Worm (Caenorhabditis elegans) whole organism, mixed stage, embryonic: Measurements from ENCODE around the gene C29F5.1.

Experiments used
- bed-3 ChIP-seq: fragments of 200-800 bp; sonication (Bioruptor generic); optimal IDR thresholded peaks from 3 replicates; lab custom pipeline; 2018; ENCODE audit warnings: mild to moderate bottlenecking, missing genetic modification characterization, moderate library complexity, missing compliant biosample characterization
- blmp-1 ChIP-seq: fragments of 150-350 bp; optimal IDR thresholded peaks from 2 replicates; lab custom pipeline; 2014; ENCODE audit warnings: missing biosample characterization, missing genetic modification characterization
- ceh-39 ChIP-seq: fragments of 150-350 bp; optimal IDR thresholded peaks from 2 replicates; lab custom pipeline; 2014; ENCODE audit warnings: missing biosample characterization, missing genetic modification characterization
- ceh-43 ChIP-seq: fragments of 200-800 bp; sonication (Bioruptor generic); optimal IDR thresholded peaks from 2 replicates; lab custom pipeline; 2018; ENCODE audit warnings: mild to moderate bottlenecking, missing genetic modification characterization, moderate library complexity, missing compliant biosample characterization
- ceh-83 ChIP-seq: fragments of 200-800 bp; sonication (Bioruptor generic); optimal IDR thresholded peaks from 2 replicates; lab custom pipeline; 2018; ENCODE audit warnings: mild to moderate bottlenecking, missing genetic modification characterization, missing compliant biosample characterization
- ces-1 ChIP-seq: fragments of 150-350 bp; optimal IDR thresholded peaks from 2 replicates; lab custom pipeline; 2014; ENCODE audit warnings: missing biosample characterization, missing genetic modification reagents, missing genetic modification characterization
- cnd-1 ChIP-seq: fragments of 200-800 bp; sonication (Bioruptor generic); optimal IDR thresholded peaks from 2 replicates; lab custom pipeline; 2018; ENCODE audit warnings: mild to moderate bottlenecking, missing genetic modification characterization, missing compliant biosample characterization
- drap-1 ChIP-seq: fragments of 200-800 bp; sonication (Bioruptor generic); optimal IDR thresholded peaks from 3 replicates; lab custom pipeline; 2018; ENCODE audit warnings: mild to moderate bottlenecking, missing genetic modification characterization, missing compliant biosample characterization
- flh-1 ChIP-seq: fragments of 200-800 bp; sonication (Bioruptor generic); optimal IDR thresholded peaks from 2 replicates; lab custom pipeline; 2018; ENCODE audit warnings: mild to moderate bottlenecking, missing genetic modification characterization, moderate library complexity, missing compliant biosample characterization
- ham-2 ChIP-seq: fragments of 200-800 bp; sonication (Bioruptor generic); optimal IDR thresholded peaks from 2 replicates; lab custom pipeline; 2018; ENCODE audit warnings: mild to moderate bottlenecking, missing genetic modification characterization, missing compliant biosample characterization
- hlh-1 ChIP-seq: fragments of 150-350 bp; optimal IDR thresholded peaks from 2 replicates; lab custom pipeline; 2014; ENCODE audit warnings: missing biosample characterization, missing genetic modification reagents, missing genetic modification characterization
- lin-13 ChIP-seq: fragments of 150-350 bp; optimal IDR thresholded peaks from 2 replicates; lab custom pipeline; 2014; ENCODE audit warnings: missing biosample characterization, missing genetic modification characterization
- lin-32 ChIP-seq: fragments of 200-800 bp; sonication (Bioruptor generic); optimal IDR thresholded peaks from 2 replicates; lab custom pipeline; 2018; ENCODE audit warnings: mild to moderate bottlenecking, missing genetic modification characterization, missing compliant biosample characterization
- lsy-2 ChIP-seq: fragments of 150-350 bp; optimal IDR thresholded peaks from 2 replicates; lab custom pipeline; 2014; ENCODE audit warnings: missing biosample characterization, missing genetic modification characterization
- mab-5 ChIP-seq: fragments of 150-350 bp; optimal IDR thresholded peaks from 2 replicates; lab custom pipeline; 2014; ENCODE audit warnings: missing biosample characterization, missing genetic modification characterization
- mep-1 ChIP-seq: fragments of 150-350 bp; optimal IDR thresholded peaks from 2 replicates; lab custom pipeline; 2017; ENCODE audit warnings: missing biosample characterization, missing genetic modification reagents, missing genetic modification characterization, inconsistent platforms
- mls-2 ChIP-seq: sonication (generic microtip); optimal IDR thresholded peaks from 2 replicates; lab custom pipeline; 2016; ENCODE audit warnings: mild to moderate bottlenecking, missing genetic modification characterization, moderate library complexity, missing compliant biosample characterization
- nhr-12 ChIP-seq: fragments of 150-350 bp; optimal IDR thresholded peaks from 2 replicates; lab custom pipeline; 2014; ENCODE audit warnings: missing biosample characterization, missing genetic modification characterization
- nhr-2 ChIP-seq: fragments of 150-350 bp; optimal IDR thresholded peaks from 2 replicates; lab custom pipeline; 2014; ENCODE audit warnings: missing biosample characterization, missing genetic modification characterization
- nhr-28 ChIP-seq: fragments of 150-350 bp; optimal IDR thresholded peaks from 2 replicates; lab custom pipeline; 2014; ENCODE audit warnings: missing biosample characterization, missing genetic modification characterization
- nhr-76 ChIP-seq: sonication (generic microtip); optimal IDR thresholded peaks from 2 replicates; lab custom pipeline; 2017; ENCODE audit warnings: missing biosample characterization, missing genetic modification characterization
- pha-4 ChIP-seq: fragments of 150-350 bp; optimal IDR thresholded peaks from 2 replicates; lab custom pipeline; 2018; ENCODE audit warnings: missing biosample characterization, missing genetic modification reagents, missing genetic modification characterization
- sptf-1 ChIP-seq: sonication (generic microtip); optimal IDR thresholded peaks from 2 replicates; lab custom pipeline; 2017; ENCODE audit warnings: mild to moderate bottlenecking, missing genetic modification characterization, moderate library complexity, missing compliant biosample characterization
- tbx-8 ChIP-seq: fragments of 200-800 bp; sonication (Bioruptor generic); optimal IDR thresholded peaks from 2 replicates; lab custom pipeline; 2018; ENCODE audit warnings: mild to moderate bottlenecking, missing genetic modification characterization, moderate library complexity, missing compliant biosample characterization
- unc-120 ChIP-seq: sonication (generic microtip); optimal IDR thresholded peaks from 2 replicates; lab custom pipeline; 2017; ENCODE audit warnings: missing genetic modification characterization, missing compliant biosample characterization; ENCODE audit not compliant: poor library complexity, severe bottlenecking
- unc-39 ChIP-seq: fragments of 150-350 bp; optimal IDR thresholded peaks from 2 replicates; lab custom pipeline; 2014; ENCODE audit warnings: missing biosample characterization, missing genetic modification characterization
- unc-62 ChIP-seq: fragments of 150-350 bp; optimal IDR thresholded peaks from 2 replicates; lab custom pipeline; 2014; ENCODE audit warnings: missing biosample characterization, missing genetic modification reagents, missing genetic modification characterization
- zip-8 ChIP-seq: fragments of 150-350 bp; optimal IDR thresholded peaks from 2 replicates; lab custom pipeline; 2014; ENCODE audit warnings: missing biosample characterization, missing genetic modification characterization
- ztf-11 ChIP-seq: fragments of 150-350 bp; optimal IDR thresholded peaks from 2 replicates; lab custom pipeline; 2014; ENCODE audit warnings: missing biosample characterization, missing genetic modification characterization

Gene C29F5.1

ce11 chrII:6333887-6334286, 30.6 kb downstream of the C29F5.1 start, which contains the start of gene ttc-39B:
TSS of gene ttc-39B (minus strand) at chrII:6333987.
- TF ChIP-seq tbx-8 (GFP tag; lab: Kevin White, UChicago) = no peak
- no peak for TF ChIP-seq hlh-1
- no peak for TF ChIP-seq ceh-43 (GFP tag; lab: Kevin White, UChicago)
- no peak for TF ChIP-seq bed-3
- TF ChIP-seq zip-8 (tag; lab: Kevin White, UChicago) = no peak
- no peak for TF ChIP-seq pha-4 (tag; lab: Kevin White, UChicago)
- TF ChIP-seq ceh-39 (tag; lab: Kevin White, UChicago) = no peak
- no peak for TF ChIP-seq cnd-1 (tag; lab: Kevin White, UChicago)
- TF ChIP-seq unc-62 = no peak
- TF ChIP-seq sptf-1 (tag; lab: Kevin White, UChicago) = no peak
- TF ChIP-seq blmp-1 = no peak
- no peak for TF ChIP-seq nhr-12 (tag; lab: Kevin White, UChicago)
- TF ChIP-seq lsy-2 = no peak
- TF ChIP-seq drap-1 (GFP tag; lab: Kevin White, UChicago) = no peak
- TF ChIP-seq mls-2 (tag; lab: Kevin White, UChicago) = no peak
- TF ChIP-seq ham-2 (GFP tag; lab: Kevin White, UChicago) = no peak
- no peak for TF ChIP-seq lin-32 (GFP tag; lab: Kevin White, UChicago)

- no peak for TF ChIP-seq sptf-1 (tag; lab: Kevin White, UChicago)
Measured at ce11 chrII:6334745-6335260, 31.5 kb downstream of the C29F5.1 start.

ce11 chrII:6335358-6335757, 32.0 kb downstream of the C29F5.1 start, which contains the start of gene C32D5.14:
TSS of gene C32D5.14 (plus strand) at chrII:6335488.
- TF ChIP-seq hlh-1 = no peak
- TF ChIP-seq ces-1 (GFP tag; lab: Kevin White, UChicago) = no peak

- no peak for TF ChIP-seq nhr-76
- TF ChIP-seq hlh-1 = no peak
- TF ChIP-seq ceh-43 (GFP tag; lab: Kevin White, UChicago) = no peak
- no peak for TF ChIP-seq mab-5 (tag; lab: Kevin White, UChicago)
- TF ChIP-seq tbx-8 (GFP tag; lab: Kevin White, UChicago) = no peak
- no peak for TF ChIP-seq ceh-83 (GFP tag; lab: Kevin White, UChicago)
- TF ChIP-seq unc-62 = no peak
Measured at ce11 chrII:6339511-6339910, 36.2 kb downstream of the C29F5.1 start.

- TF ChIP-seq ham-2 (GFP tag; lab: Kevin White, UChicago) = no peak
- no peak for TF ChIP-seq nhr-28 (tag; lab: Kevin White, UChicago)
- no peak for TF ChIP-seq lsy-2
- no peak for TF ChIP-seq bed-3
- no peak for TF ChIP-seq hlh-1
- TF ChIP-seq blmp-1 = no peak
- TF ChIP-seq drap-1 (GFP tag; lab: Kevin White, UChicago) = no peak
- TF ChIP-seq ces-1 (GFP tag; lab: Kevin White, UChicago) = no peak
- TF ChIP-seq mls-2 (tag; lab: Kevin White, UChicago) = no peak
- TF ChIP-seq nhr-2 = no peak
- no peak for TF ChIP-seq nhr-12 (tag; lab: Kevin White, UChicago)
Measured at ce11 chrII:6339948-6340347, 36.6 kb downstream of the C29F5.1 start, which contains the start of gene C32D5.7. TSS of gene C32D5.7 (minus strand) at chrII:6340048.

ce11 chrII:6341076-6341475, 37.8 kb downstream of the C29F5.1 start:
- TF ChIP-seq drap-1 (GFP tag; lab: Kevin White, UChicago) (no peak), unc-39 (tag; lab: Kevin White, UChicago) (no peak), nhr-2 (no peak), lsy-2 (no peak), flh-1 (no peak), nhr-76 (no peak), mab-5 (tag; lab: Kevin White, UChicago) (no peak), zip-8 (tag; lab: Kevin White, UChicago) (no peak), nhr-12 (tag; lab: Kevin White, UChicago) (no peak), lin-13 (tag; lab: Kevin White, UChicago) (no peak), ztf-11 (tag; lab: Kevin White, UChicago) (no peak), mls-2 (tag; lab: Kevin White, UChicago) (no peak), blmp-1 (no peak), ham-2 (GFP tag; lab: Kevin White, UChicago) (no peak), cnd-1 (tag; lab: Kevin White, UChicago) (no peak), ceh-83 (GFP tag; lab: Kevin White, UChicago) (no peak), unc-120 (no peak), mep-1 (tag; lab: Kevin White, UChicago) (no peak)
